Worm (Caenorhabditis elegans) whole organism, young adult: ENCODE results near the gene C28H8.7.

Experiments used
- F39B2.1 ChIP-seq: fragments of 200-800 bp; sonication (Bioruptor generic); IDR thresholded peaks from 2 replicates; pipeline ENCODE4 v1.3.6; 2022; ENCODE audit warnings: missing genetic modification reagents, missing genetic modification characterization, missing compliant biosample characterization
- ama-1 ChIP-seq, 3 experiments: fragments of 150-350 bp in 1 of 3; sonication (generic microtip) in 2 of 3; optimal IDR thresholded peaks; 2 replicates each; lab custom pipeline; 2014 to 2018; ENCODE audit warnings: missing biosample characterization in 2 of 3, missing genetic modification characterization in 2 of 3, missing genetic modification reagents in 2 of 3
- ceh-58 ChIP-seq: fragments of 200-800 bp; sonication (Bioruptor generic); IDR thresholded peaks from 2 replicates; pipeline ENCODE4 v1.3.6; 2022; ENCODE audit warnings: missing genetic modification characterization, missing compliant biosample characterization
- fkh-3 ChIP-seq: sonication (generic microtip); optimal IDR thresholded peaks from 2 replicates; lab custom pipeline; 2016; ENCODE audit warnings: mild to moderate bottlenecking, missing genetic modification characterization, missing compliant biosample characterization
- let-526 ChIP-seq: fragments of 200-800 bp; sonication (Bioruptor generic); IDR thresholded peaks from 2 replicates; pipeline ENCODE4 v1.3.6; 2022; ENCODE audit warnings: missing genetic modification reagents, missing genetic modification characterization, missing compliant biosample characterization
- nfya-1 ChIP-seq: sonication (generic microtip); optimal IDR thresholded peaks from 2 replicates; lab custom pipeline; 2017; ENCODE audit warnings: antibody characterized with exemption, missing compliant biosample characterization, missing genetic modification characterization, borderline replicate concordance; ENCODE audit not compliant: insufficient read depth
- unc-130 ChIP-seq: sonication (generic microtip); optimal IDR thresholded peaks from 2 replicates; lab custom pipeline; 2016; ENCODE audit warnings: missing genetic modification reagents, missing genetic modification characterization, missing compliant biosample characterization

ce11 chrIII:5871760-5872159 is 15.0 kb downstream of the C28H8.7 start, which contains the start of the genes F01F1.11 and F01F1.3:
- TF ChIP-seq fkh-3: no peak
- TF ChIP-seq nfya-1: no peak
- no peak for TF ChIP-seq ceh-58 (GFP tag; lab: Robert Waterston, UW)
- peak; percentile 91 for TF ChIP-seq unc-130 (GFP tag; lab: Kevin White, UChicago)
- TF ChIP-seq F39B2.1 (GFP tag; lab: Robert Waterston, UW): no peak
- TF ChIP-seq let-526: peak; percentile 65; the same call in 1 of the 2 replicates
- no peak for TF ChIP-seq ama-1 (optimal IDR thresholded peaks at IDR 0.05; lab: Kevin White, UChicago)
- no peak for TF ChIP-seq ama-1 (GFP tag; optimal IDR thresholded peaks at IDR 0.05; lab: Kevin White, UChicago)
